Fruit fly (Drosophila melanogaster) whole organism, embryonic: Measurements from ENCODE around the gene osp.

Experiments used
- Aef1 ChIP-seq: fragments of 200-800 bp; sonication (Bioruptor generic); IDR thresholded peaks from 3 replicates; pipeline ENCODE4 v1.3.6; 2022; ENCODE audit warnings: missing biosample characterization, missing genetic modification characterization
- BEAF-32 ChIP-seq: fragments of 200-800 bp; sonication (Bioruptor generic); optimal IDR thresholded peaks from 3 replicates; lab custom pipeline; 2017; ENCODE audit warnings: missing biosample characterization, missing genetic modification characterization, mild to moderate bottlenecking, moderate library complexity, missing genetic modification reagents
- Blimp-1 ChIP-seq: fragments of 200-800 bp; sonication (Bioruptor generic); optimal IDR thresholded peaks from 3 replicates; lab custom pipeline; 2018; ENCODE audit warnings: missing biosample characterization, missing genetic modification characterization, mild to moderate bottlenecking, moderate library complexity, missing genetic modification reagents
- CG10209 ChIP-seq: fragments of 200-800 bp; sonication (Bioruptor generic); optimal IDR thresholded peaks from 3 replicates; lab custom pipeline; 2017; ENCODE audit warnings: missing biosample characterization, mild to moderate bottlenecking, missing genetic modification characterization, missing genetic modification reagents
- CG10321 ChIP-seq: fragments of 200-800 bp; sonication (Bioruptor generic); IDR thresholded peaks from 2 replicates; pipeline ENCODE4 v1.3.6; 2022; ENCODE audit warnings: missing biosample characterization, missing genetic modification characterization
- CG11696 ChIP-seq: fragments of 200-800 bp; sonication (Bioruptor generic); IDR thresholded peaks from 2 replicates; pipeline ENCODE4 v1.3.6; 2022; ENCODE audit warnings: missing biosample characterization, missing genetic modification characterization
- CG12299 ChIP-seq: fragments of 200-800 bp; sonication (Bioruptor generic); optimal IDR thresholded peaks from 2 replicates; lab custom pipeline; 2018; ENCODE audit warnings: missing biosample characterization, mild to moderate bottlenecking, missing genetic modification characterization
- CG1529 ChIP-seq: fragments of 200-800 bp; sonication (Bioruptor generic); optimal IDR thresholded peaks from 3 replicates; lab custom pipeline; 2018; ENCODE audit warnings: missing biosample characterization, missing genetic modification characterization
- CG17568 ChIP-seq: fragments of 200-800 bp; sonication (Bioruptor generic); optimal IDR thresholded peaks from 2 replicates; lab custom pipeline; 2018; ENCODE audit warnings: missing biosample characterization, mild to moderate bottlenecking, missing genetic modification characterization, moderate library complexity
- CG18764 ChIP-seq: fragments of 200-800 bp; sonication (Bioruptor generic); optimal IDR thresholded peaks from 3 replicates; lab custom pipeline; 2016; ENCODE audit warnings: missing biosample characterization, missing genetic modification characterization
- CG32532 ChIP-seq: fragments of 200-800 bp; sonication (Bioruptor generic); IDR thresholded peaks from 2 replicates; pipeline ENCODE4 v1.3.6; 2022; ENCODE audit warnings: missing biosample characterization, missing genetic modification characterization
- CG32772 ChIP-seq: fragments of 200-800 bp; sonication (Bioruptor generic); IDR thresholded peaks from 2 replicates; pipeline ENCODE4 v1.3.6; 2022; ENCODE audit warnings: missing biosample characterization, missing genetic modification characterization
- CG3995 ChIP-seq: fragments of 200-800 bp; sonication (Bioruptor generic); optimal IDR thresholded peaks from 3 replicates; lab custom pipeline; 2016; ENCODE audit warnings: missing biosample characterization, missing genetic modification characterization
- CG4617 ChIP-seq: fragments of 200-800 bp; sonication (Bioruptor generic); optimal IDR thresholded peaks from 3 replicates; lab custom pipeline; 2016; ENCODE audit warnings: missing biosample characterization, missing genetic modification characterization, borderline replicate concordance
- CG5180 ChIP-seq: fragments of 200-800 bp; sonication (Bioruptor generic); optimal IDR thresholded peaks from 3 replicates; lab custom pipeline; 2017; ENCODE audit warnings: missing biosample characterization, missing genetic modification characterization, mild to moderate bottlenecking, moderate library complexity, missing genetic modification reagents
- CG6654 ChIP-seq: fragments of 200-800 bp; sonication (Bioruptor generic); optimal IDR thresholded peaks from 2 replicates; lab custom pipeline; 2017; ENCODE audit warnings: missing biosample characterization, mild to moderate bottlenecking, missing genetic modification characterization
- CG6689 ChIP-seq: fragments of 200-800 bp; sonication (Bioruptor generic); IDR thresholded peaks from 2 replicates; pipeline ENCODE4 v1.3.6; 2022; ENCODE audit warnings: missing biosample characterization, missing genetic modification characterization
- CG6765 ChIP-seq: fragments of 200-800 bp; sonication (Bioruptor generic); optimal IDR thresholded peaks from 3 replicates; lab custom pipeline; 2017; ENCODE audit warnings: missing biosample characterization, mild to moderate bottlenecking, missing genetic modification characterization
- CG7357 ChIP-seq: fragments of 200-800 bp; sonication (Bioruptor generic); IDR thresholded peaks from 3 replicates; pipeline ENCODE4 v1.3.6; 2022; ENCODE audit warnings: missing biosample characterization, missing genetic modification characterization
- CG8281 ChIP-seq: fragments of 200-800 bp; sonication (Bioruptor generic); optimal IDR thresholded peaks from 2 replicates; lab custom pipeline; 2018; ENCODE audit warnings: missing biosample characterization, mild to moderate bottlenecking, missing genetic modification characterization, moderate library complexity
- CG9727 ChIP-seq: fragments of 200-800 bp; sonication (Bioruptor generic); optimal IDR thresholded peaks from 3 replicates; lab custom pipeline; 2017; ENCODE audit warnings: missing biosample characterization, mild to moderate bottlenecking, missing genetic modification characterization
- CoRest ChIP-seq: fragments of 200-800 bp; sonication (Bioruptor generic); optimal IDR thresholded peaks from 3 replicates; lab custom pipeline; 2018; ENCODE audit warnings: missing biosample characterization, mild to moderate bottlenecking, missing genetic modification characterization, moderate library complexity
- Doc3 ChIP-seq: fragments of 200-800 bp; sonication (Bioruptor generic); IDR thresholded peaks from 3 replicates; pipeline ENCODE4 v1.3.6; 2022; ENCODE audit warnings: missing biosample characterization, missing genetic modification characterization; ENCODE audit not compliant: partially characterized antibody
- Drgx ChIP-seq: fragments of 200-800 bp; sonication (Bioruptor generic); IDR thresholded peaks from 2 replicates; pipeline ENCODE4 v1.3.6; 2022; ENCODE audit warnings: missing biosample characterization, missing genetic modification characterization
- E2f2 ChIP-seq: fragments of 200-800 bp; sonication (Bioruptor generic); IDR thresholded peaks from 2 replicates; pipeline ENCODE4 v1.3.6; 2022; ENCODE audit warnings: missing biosample characterization, missing genetic modification characterization
- Fer1 ChIP-seq: fragments of 200-800 bp; sonication (Bioruptor generic); optimal IDR thresholded peaks from 2 replicates; lab custom pipeline; 2017; ENCODE audit warnings: missing biosample characterization, mild to moderate bottlenecking, missing genetic modification characterization
- Hsf ChIP-seq: fragments of 200-800 bp; sonication (Bioruptor generic); optimal IDR thresholded peaks from 3 replicates; lab custom pipeline; 2016; ENCODE audit warnings: missing biosample characterization, missing genetic modification characterization
- NK7.1 ChIP-seq: fragments of 200-800 bp; sonication (Bioruptor generic); optimal IDR thresholded peaks from 3 replicates; lab custom pipeline; 2016; ENCODE audit warnings: missing biosample characterization, missing genetic modification characterization
- Optix ChIP-seq: fragments of 200-800 bp; sonication (Bioruptor generic); IDR thresholded peaks from 3 replicates; pipeline ENCODE4 v1.3.6; 2022; ENCODE audit warnings: missing biosample characterization, missing genetic modification characterization
- Ravus ChIP-seq: fragments of 200-800 bp; sonication (Bioruptor generic); IDR thresholded peaks from 2 replicates; pipeline ENCODE4 v1.3.6; 2022; ENCODE audit warnings: missing biosample characterization, missing genetic modification characterization
- Rfx ChIP-seq: fragments of 200-800 bp; sonication (Bioruptor generic); IDR thresholded peaks from 2 replicates; pipeline ENCODE4 v1.3.6; 2022; ENCODE audit warnings: missing biosample characterization, missing genetic modification characterization
- Sry-δ ChIP-seq: fragments of 200-800 bp; sonication (Bioruptor generic); optimal IDR thresholded peaks from 2 replicates; lab custom pipeline; 2016; ENCODE audit warnings: missing biosample characterization, missing genetic modification characterization
- Ssrp ChIP-seq: fragments of 200-800 bp; sonication (Bioruptor generic); optimal IDR thresholded peaks from 2 replicates; lab custom pipeline; 2018; ENCODE audit warnings: missing biosample characterization, mild to moderate bottlenecking, missing genetic modification characterization, moderate library complexity
- al ChIP-seq: fragments of 200-800 bp; sonication (Bioruptor generic); IDR thresholded peaks from 2 replicates; pipeline ENCODE4 v1.3.6; 2022; ENCODE audit warnings: missing biosample characterization, missing genetic modification characterization
- btn ChIP-seq: fragments of 200-800 bp; sonication (Bioruptor generic); optimal IDR thresholded peaks from 2 replicates; lab custom pipeline; 2016; ENCODE audit warnings: missing biosample characterization, missing genetic modification characterization
- cato ChIP-seq: fragments of 200-800 bp; sonication (Bioruptor generic); optimal IDR thresholded peaks from 2 replicates; lab custom pipeline; 2016; ENCODE audit warnings: missing biosample characterization, missing genetic modification characterization, borderline replicate concordance
- dm ChIP-seq: fragments of 200-800 bp; sonication (Bioruptor generic); optimal IDR thresholded peaks from 3 replicates; lab custom pipeline; 2016; ENCODE audit warnings: missing biosample characterization, missing genetic modification characterization
- hbn ChIP-seq: fragments of 200-800 bp; sonication (Bioruptor generic); IDR thresholded peaks from 2 replicates; pipeline ENCODE4 v1.3.6; 2022; ENCODE audit warnings: missing biosample characterization, missing genetic modification characterization; ENCODE audit not compliant: partially characterized antibody
- her ChIP-seq: fragments of 200-800 bp; sonication (Bioruptor generic); optimal IDR thresholded peaks from 2 replicates; lab custom pipeline; 2016; ENCODE audit warnings: missing biosample characterization, missing genetic modification characterization
- hth ChIP-seq: fragments of >200 bp; optimal IDR thresholded peaks from 2 replicates; lab custom pipeline; 2017; ENCODE audit warnings: inconsistent platforms
- klu ChIP-seq: fragments of 200-800 bp; sonication (Bioruptor generic); IDR thresholded peaks from 2 replicates; pipeline ENCODE4 v1.3.6; 2022; ENCODE audit warnings: missing biosample characterization, missing genetic modification characterization
- lov ChIP-seq, 2 experiments: fragments of 200-800 bp in 1 of 2; fragments of >200 bp in 1 of 2; sonication (Bioruptor generic) in 1 of 2; IDR thresholded peaks in 1 of 2; optimal IDR thresholded peaks in 1 of 2; 2 replicates in 1 of 2; 3 replicates in 1 of 2; pipeline versions ENCODE4 v1.3.6 to Lab custom; 2017 to 2022; ENCODE audit warnings: missing biosample characterization in 1 of 2, missing genetic modification characterization in 1 of 2
- oc ChIP-seq: fragments of 200-800 bp; sonication (Bioruptor generic); optimal IDR thresholded peaks from 2 replicates; lab custom pipeline; 2018; ENCODE audit warnings: missing biosample characterization, mild to moderate bottlenecking, missing genetic modification characterization, moderate library complexity
- otp ChIP-seq: fragments of 200-800 bp; sonication (Bioruptor generic); IDR thresholded peaks from 3 replicates; pipeline ENCODE4, ENCODE4 v1.3.6; 2022; ENCODE audit warnings: missing biosample characterization, missing genetic modification characterization
- pnt ChIP-seq: fragments of 200-800 bp; sonication (Bioruptor generic); optimal IDR thresholded peaks from 3 replicates; lab custom pipeline; 2016; ENCODE audit warnings: missing biosample characterization, missing genetic modification characterization
- row ChIP-seq: fragments of 200-800 bp; sonication (Bioruptor generic); IDR thresholded peaks from 3 replicates; pipeline ENCODE4 v1.3.6; 2022; ENCODE audit warnings: missing biosample characterization, missing genetic modification characterization
- sc ChIP-seq, 3 experiments: fragments of >200 bp in 2 of 3; fragments of 200-800 bp in 1 of 3; sonication (Bioruptor generic) in 1 of 3; optimal IDR thresholded peaks; 2 replicates in 2 of 3; 3 replicates in 1 of 3; lab custom pipeline; 2017; ENCODE audit warnings: mild to moderate bottlenecking in 1 of 3, missing biosample characterization in 1 of 3, missing genetic modification characterization in 1 of 3, missing genetic modification reagents in 1 of 3
- seq ChIP-seq: fragments of 200-800 bp; sonication (Bioruptor generic); IDR thresholded peaks from 2 replicates; pipeline ENCODE4 v1.3.6; 2022; ENCODE audit warnings: missing biosample characterization, missing genetic modification characterization
- shn ChIP-seq: fragments of 200-800 bp; sonication (Bioruptor generic); optimal IDR thresholded peaks from 3 replicates; lab custom pipeline; 2016; ENCODE audit warnings: missing biosample characterization, missing genetic modification characterization
- sim ChIP-seq: fragments of 200-800 bp; sonication (Bioruptor generic); IDR thresholded peaks from 2 replicates; pipeline ENCODE4 v1.3.6; 2022; ENCODE audit warnings: missing biosample characterization, missing genetic modification characterization
- twi ChIP-seq: fragments of 200-800 bp; optimal IDR thresholded peaks from 2 replicates; lab custom pipeline; 2019; ENCODE audit warnings: missing biosample characterization, mild to moderate bottlenecking, missing genetic modification characterization, moderate library complexity

The osp gene

dm6 chr2L:14619602-14620001 is 69.5 kb downstream of the osp start:
- TF ChIP-seq cato (GFP tag; lab: Kevin White, UChicago) = no peak
- TF ChIP-seq CG18764 = no peak
- TF ChIP-seq CoRest (tag; lab: Kevin White, UChicago) = peak; percentile 13
- TF ChIP-seq Hsf (GFP tag; lab: Kevin White, UChicago) = peak; percentile 47
- TF ChIP-seq Rfx (GFP tag; lab: Robert Waterston, UW) = peak; percentile 76
- TF ChIP-seq CG10321 (GFP tag; lab: Robert Waterston, UW) = no peak
- TF ChIP-seq row (GFP tag; lab: Robert Waterston, UW) = peak; percentile 71
- TF ChIP-seq her = peak; percentile 35
- TF ChIP-seq CG12299 (tag; lab: Kevin White, UChicago) = no peak
- no peak for TF ChIP-seq CG6654 (GFP tag; lab: Kevin White, UChicago)
- TF ChIP-seq klu (GFP tag; lab: Robert Waterston, UW) = no peak
- no peak for TF ChIP-seq sc (optimal IDR thresholded peaks at IDR 0.05; lab: Kevin White, UChicago)
- TF ChIP-seq sc (GFP tag; optimal IDR thresholded peaks at IDR 0.05; lab: Kevin White, UChicago) = no peak
- no peak for TF ChIP-seq CG4617 (GFP tag; lab: Kevin White, UChicago)
- TF ChIP-seq CG9727 (GFP tag; lab: Kevin White, UChicago) = no peak
- no peak for TF ChIP-seq Doc3 (GFP tag; lab: Robert Waterston, UW)
- no peak for TF ChIP-seq BEAF-32 (GFP tag; lab: Kevin White, UChicago)
- peak; percentile 57; the same call in 1 of the 2 replicates for TF ChIP-seq CG6689 (GFP tag; lab: Robert Waterston, UW)
- no peak for TF ChIP-seq Optix (GFP tag; lab: Robert Waterston, UW)
- no peak for TF ChIP-seq CG7357 (GFP tag; lab: Robert Waterston, UW)
- peak; percentile 16 for TF ChIP-seq pnt
- no peak for TF ChIP-seq Ssrp (tag; lab: Kevin White, UChicago)
- TF ChIP-seq Sry-δ (GFP tag; lab: Kevin White, UChicago) = no peak
- TF ChIP-seq hth (lab: Kevin White, UChicago) = no peak
- no peak for TF ChIP-seq CG8281 (tag; lab: Kevin White, UChicago)
- no peak for TF ChIP-seq seq (GFP tag; lab: Robert Waterston, UW)
- TF ChIP-seq shn (GFP tag; lab: Kevin White, UChicago) = no peak
- no peak for TF ChIP-seq CG11696
- no peak for TF ChIP-seq otp
- TF ChIP-seq CG5180 (GFP tag; lab: Kevin White, UChicago) = no peak
- no peak for TF ChIP-seq hbn (GFP tag; lab: Robert Waterston, UW)
- TF ChIP-seq lov (optimal IDR thresholded peaks at IDR 0.05; lab: Kevin White, UChicago) = no peak
- TF ChIP-seq lov (GFP tag; IDR thresholded peaks at IDR 0.05; lab: Robert Waterston, UW) = no peak
- peak; percentile 9 for TF ChIP-seq CG10209 (GFP tag; lab: Kevin White, UChicago)
- no peak for TF ChIP-seq oc (tag; lab: Kevin White, UChicago)
- no peak for TF ChIP-seq btn (GFP tag; lab: Kevin White, UChicago)
- no peak; the same call in 2 of the 3 replicates for TF ChIP-seq Aef1 (GFP tag; lab: Robert Waterston, UW)
- peak; percentile 86 for TF ChIP-seq Drgx (GFP tag; lab: Robert Waterston, UW)
- no peak for TF ChIP-seq NK7.1 (GFP tag; lab: Kevin White, UChicago)
- no peak for TF ChIP-seq CG1529 (GFP tag; lab: Kevin White, UChicago)
- TF ChIP-seq dm (GFP tag; lab: Kevin White, UChicago) = no peak
- TF ChIP-seq CG6765 (GFP tag; lab: Kevin White, UChicago) = no peak
- TF ChIP-seq Blimp-1 (GFP tag; lab: Kevin White, UChicago) = peak; percentile 14
- no peak for TF ChIP-seq CG32772 (GFP tag; lab: Robert Waterston, UW)
- peak; percentile 63; the same call in 1 of the 2 replicates for TF ChIP-seq CG32532 (GFP tag; lab: Robert Waterston, UW)
- TF ChIP-seq CG17568 = no peak
- TF ChIP-seq Fer1 = peak; percentile 9
- no peak for TF ChIP-seq CG3995 (GFP tag; lab: Kevin White, UChicago)
- no peak for TF ChIP-seq twi (tag; lab: Kevin White, UChicago)
- TF ChIP-seq sim (GFP tag; lab: Robert Waterston, UW) = no peak
- TF ChIP-seq Ravus (GFP tag; lab: Robert Waterston, UW) = no peak
- TF ChIP-seq E2f2 (GFP tag; lab: Robert Waterston, UW) = peak; percentile 28; the same call in 1 of the 2 replicates
- no peak; the same call in 1 of the 2 replicates for TF ChIP-seq al (GFP tag; lab: Robert Waterston, UW)
